Worm (Caenorhabditis elegans): ENCODE results near the gene F22F7.11.

F22F7.11 gene

ce11 chrV:2146795-2147194 is 27.2 kb downstream of the F22F7.11 start, which contains the start of gene srbc-20:
Gene srbc-20 (plus strand): TSS chrV:2147095.
- no peak for TF ChIP-seq klf-2 (GFP tag; conservative IDR thresholded peaks at IDR 0.05)
- TF ChIP-seq flt-1 (GFP tag; IDR thresholded peaks at IDR 0.05) = no peak
- no peak for TF ChIP-seq tab-1 (GFP tag; IDR thresholded peaks at IDR 0.05)
- TF ChIP-seq ztf-29 (GFP tag; IDR thresholded peaks at IDR 0.05) = no peak
- no peak for TF ChIP-seq med-1 (GFP tag; optimal IDR thresholded peaks at IDR 0.05; ENCODE audit: insufficient read depth)
- no peak for TF ChIP-seq cog-1 (tag; optimal IDR thresholded peaks at IDR 0.05)
- TF ChIP-seq ztf-23 (GFP tag; IDR thresholded peaks at IDR 0.05) = no peak
- TF ChIP-seq T22C8.4 (GFP tag; IDR thresholded peaks at IDR 0.05) = no peak
- no peak for TF ChIP-seq ref-1 (GFP tag; conservative IDR thresholded peaks at IDR 0.05)

- TF ChIP-seq ztf-23 (GFP tag; IDR thresholded peaks at IDR 0.05) = no peak
Observed at ce11 chrV:2149432-2149831, 29.8 kb downstream of the F22F7.11 start, which contains the start of gene C45H4.21. Gene C45H4.21 (minus strand): TSS chrV:2149532.

ce11 chrV:2150876-2151275 is 31.2 kb downstream of the F22F7.11 start, which contains the start of gene C45H4.13:
Gene C45H4.13 (minus strand): TSS chrV:2150976.
- TF ChIP-seq ztf-29 (GFP tag; IDR thresholded peaks at IDR 0.05) = no peak

- TF ChIP-seq ref-1 (GFP tag; conservative IDR thresholded peaks at IDR 0.05) (no peak), ztf-23 (GFP tag; IDR thresholded peaks at IDR 0.05) (no peak), flt-1 (GFP tag; IDR thresholded peaks at IDR 0.05) (no peak), med-1 (GFP tag; optimal IDR thresholded peaks at IDR 0.05; ENCODE audit: insufficient read depth) (no peak), T22C8.4 (GFP tag; IDR thresholded peaks at IDR 0.05) (no peak), ztf-29 (GFP tag; IDR thresholded peaks at IDR 0.05) (no peak), klf-2 (GFP tag; conservative IDR thresholded peaks at IDR 0.05) (no peak), cog-1 (tag; optimal IDR thresholded peaks at IDR 0.05) (no peak), tab-1 (GFP tag; IDR thresholded peaks at IDR 0.05) (no peak)
Observed at ce11 chrV:2151458-2151857, 31.8 kb downstream of the F22F7.11 start, which contains the start of gene srbc-24. Gene srbc-24 (plus strand): TSS chrV:2151758.

- TF ChIP-seq med-1 (GFP tag; optimal IDR thresholded peaks at IDR 0.05; ENCODE audit: insufficient read depth) (no peak), cog-1 (tag; optimal IDR thresholded peaks at IDR 0.05) (no peak), klf-2 (GFP tag; conservative IDR thresholded peaks at IDR 0.05) (no peak), ztf-23 (GFP tag; IDR thresholded peaks at IDR 0.05) (no peak), tab-1 (GFP tag; IDR thresholded peaks at IDR 0.05) (no peak)
Observed at ce11 chrV:2153274-2153673, 33.6 kb downstream of the F22F7.11 start, which contains the start of gene srbc-23. Gene srbc-23 (plus strand): TSS chrV:2153574.

ce11 chrV:2155232-2155631 is 35.6 kb downstream of the F22F7.11 start, which contains the start of gene srbc-21:
Gene srbc-21 (plus strand): TSS chrV:2155532.
- TF ChIP-seq flt-1 (GFP tag; IDR thresholded peaks at IDR 0.05) (no peak), ztf-29 (GFP tag; IDR thresholded peaks at IDR 0.05) (no peak), ref-1 (GFP tag; conservative IDR thresholded peaks at IDR 0.05) (no peak), cog-1 (tag; optimal IDR thresholded peaks at IDR 0.05) (no peak), med-1 (GFP tag; optimal IDR thresholded peaks at IDR 0.05; ENCODE audit: insufficient read depth) (no peak), tab-1 (GFP tag; IDR thresholded peaks at IDR 0.05) (no peak), T22C8.4 (GFP tag; IDR thresholded peaks at IDR 0.05) (no peak), ztf-23 (GFP tag; IDR thresholded peaks at IDR 0.05) (no peak), klf-2 (GFP tag; conservative IDR thresholded peaks at IDR 0.05) (no peak)

ce11 chrV:2156830-2157229 is 37.2 kb downstream of the F22F7.11 start, which contains the start of gene srbc-22:
Gene srbc-22 (plus strand): TSS chrV:2157130.
- TF ChIP-seq flt-1 (GFP tag; IDR thresholded peaks at IDR 0.05) (no peak), med-1 (GFP tag; optimal IDR thresholded peaks at IDR 0.05; ENCODE audit: insufficient read depth) (no peak), tab-1 (GFP tag; IDR thresholded peaks at IDR 0.05) (no peak), T22C8.4 (GFP tag; IDR thresholded peaks at IDR 0.05) (no peak), klf-2 (GFP tag; conservative IDR thresholded peaks at IDR 0.05) (no peak), cog-1 (tag; optimal IDR thresholded peaks at IDR 0.05) (no peak), ztf-23 (GFP tag; IDR thresholded peaks at IDR 0.05) (no peak), ztf-29 (GFP tag; IDR thresholded peaks at IDR 0.05) (no peak), ref-1 (GFP tag; conservative IDR thresholded peaks at IDR 0.05) (no peak)

- TF ChIP-seq cog-1 (tag; optimal IDR thresholded peaks at IDR 0.05) (no peak), med-1 (GFP tag; optimal IDR thresholded peaks at IDR 0.05; ENCODE audit: insufficient read depth) (no peak), tab-1 (GFP tag; IDR thresholded peaks at IDR 0.05) (no peak), flt-1 (GFP tag; IDR thresholded peaks at IDR 0.05) (no peak), ztf-23 (GFP tag; IDR thresholded peaks at IDR 0.05) (no peak), T22C8.4 (GFP tag; IDR thresholded peaks at IDR 0.05) (no peak), klf-2 (GFP tag; conservative IDR thresholded peaks at IDR 0.05) (no peak), ref-1 (GFP tag; conservative IDR thresholded peaks at IDR 0.05) (no peak), ztf-29 (GFP tag; IDR thresholded peaks at IDR 0.05) (no peak)
Observed at ce11 chrV:2159331-2159730, 39.7 kb downstream of the F22F7.11 start, which contains the start of gene C45H4.14. Gene C45H4.14 (minus strand): TSS chrV:2159431.

ce11 chrV:2163735-2164134 is 44.1 kb downstream of the F22F7.11 start, which contains the start of gene str-255:
Gene str-255 (minus strand): TSS chrV:2163835.
- TF ChIP-seq flt-1 (GFP tag; IDR thresholded peaks at IDR 0.05) = no peak
- no peak for TF ChIP-seq ztf-23 (GFP tag; IDR thresholded peaks at IDR 0.05)
- no peak for TF ChIP-seq cog-1 (tag; optimal IDR thresholded peaks at IDR 0.05)
- TF ChIP-seq med-1 (GFP tag; optimal IDR thresholded peaks at IDR 0.05; ENCODE audit: insufficient read depth) = no peak
- TF ChIP-seq tab-1 (GFP tag; IDR thresholded peaks at IDR 0.05) = no peak
- TF ChIP-seq ztf-29 (GFP tag; IDR thresholded peaks at IDR 0.05) = no peak
- no peak for TF ChIP-seq ref-1 (GFP tag; conservative IDR thresholded peaks at IDR 0.05)
- no peak for TF ChIP-seq klf-2 (GFP tag; conservative IDR thresholded peaks at IDR 0.05)
- TF ChIP-seq T22C8.4 (GFP tag; IDR thresholded peaks at IDR 0.05) = no peak

- TF ChIP-seq T22C8.4 (GFP tag; IDR thresholded peaks at IDR 0.05) (no peak), ztf-23 (GFP tag; IDR thresholded peaks at IDR 0.05) (no peak), flt-1 (GFP tag; IDR thresholded peaks at IDR 0.05) (no peak), klf-2 (GFP tag; conservative IDR thresholded peaks at IDR 0.05) (no peak), med-1 (GFP tag; optimal IDR thresholded peaks at IDR 0.05; ENCODE audit: insufficient read depth) (no peak)
Observed at ce11 chrV:2166679-2167078, 47.0 kb downstream of the F22F7.11 start, which contains the start of gene srbc-19. Gene srbc-19 (minus strand): TSS chrV:2166779.

All from whole organism, midembryonic.